Worm (Caenorhabditis elegans) whole organism, early embryonic: ENCODE results near the gene lury-1.

Experiments used
- B0310.2 ChIP-seq: sonication (generic microtip); optimal IDR thresholded peaks from 2 replicates; lab custom pipeline; 2016; ENCODE audit warnings: mild to moderate bottlenecking, missing genetic modification characterization, missing compliant biosample characterization
- F13C5.2 ChIP-seq: sonication (generic microtip); optimal IDR thresholded peaks from 2 replicates; lab custom pipeline; 2017; ENCODE audit warnings: mild to moderate bottlenecking, missing genetic modification characterization, inconsistent platforms, missing compliant biosample characterization
- aly-1 ChIP-seq: sonication (generic microtip); optimal IDR thresholded peaks from 2 replicates; lab custom pipeline; 2016; ENCODE audit warnings: missing genetic modification characterization, missing compliant biosample characterization
- ama-1 ChIP-seq: fragments of 150-350 bp; optimal IDR thresholded peaks from 2 replicates; lab custom pipeline; 2014
- ceh-13 ChIP-seq: fragments of 200-800 bp; sonication (Bioruptor generic); optimal IDR thresholded peaks from 2 replicates; lab custom pipeline; 2018; ENCODE audit warnings: mild to moderate bottlenecking, missing genetic modification characterization, missing compliant biosample characterization
- ceh-36 ChIP-seq: sonication (generic microtip); optimal IDR thresholded peaks from 2 replicates; lab custom pipeline; 2016; ENCODE audit warnings: missing genetic modification characterization, inconsistent platforms, missing compliant biosample characterization
- flt-1 ChIP-seq: fragments of 200-800 bp; sonication (Bioruptor generic); IDR thresholded peaks from 2 replicates; pipeline ENCODE4 v1.3.6; 2022; ENCODE audit warnings: missing genetic modification characterization, missing compliant biosample characterization
- hmbx-1 ChIP-seq: sonication (generic microtip); optimal IDR thresholded peaks from 2 replicates; lab custom pipeline; 2016; ENCODE audit warnings: mild to moderate bottlenecking, missing genetic modification characterization, missing compliant biosample characterization
- hmg-4 ChIP-seq: fragments of 200-800 bp; sonication (Bioruptor generic); optimal IDR thresholded peaks from 2 replicates; lab custom pipeline; 2018; ENCODE audit warnings: mild to moderate bottlenecking, missing genetic modification characterization, missing compliant biosample characterization
- hnd-1 ChIP-seq: sonication (generic microtip); optimal IDR thresholded peaks from 2 replicates; lab custom pipeline; 2016; ENCODE audit warnings: missing genetic modification characterization, missing compliant biosample characterization
- pes-1 ChIP-seq: fragments of 200-800 bp; sonication (Bioruptor generic); IDR thresholded peaks from 2 replicates; pipeline ENCODE4 v1.3.6; 2022; ENCODE audit warnings: missing genetic modification reagents, missing genetic modification characterization, missing compliant biosample characterization
- scrt-1 ChIP-seq: fragments of 200-800 bp; sonication (Bioruptor generic); IDR thresholded peaks from 2 replicates; pipeline ENCODE4 v1.3.6; 2022; ENCODE audit warnings: missing genetic modification characterization, missing compliant biosample characterization
- sea-1 ChIP-seq: fragments of 200-800 bp; sonication (Bioruptor generic); conservative IDR thresholded peaks from 2 replicates; pipeline ENCODE4 v1.3.6; 2022; ENCODE audit warnings: missing genetic modification characterization, missing compliant biosample characterization
- tra-4 ChIP-seq: sonication (generic microtip); optimal IDR thresholded peaks from 2 replicates; lab custom pipeline; 2017; ENCODE audit warnings: missing genetic modification characterization, missing compliant biosample characterization

DNA sequence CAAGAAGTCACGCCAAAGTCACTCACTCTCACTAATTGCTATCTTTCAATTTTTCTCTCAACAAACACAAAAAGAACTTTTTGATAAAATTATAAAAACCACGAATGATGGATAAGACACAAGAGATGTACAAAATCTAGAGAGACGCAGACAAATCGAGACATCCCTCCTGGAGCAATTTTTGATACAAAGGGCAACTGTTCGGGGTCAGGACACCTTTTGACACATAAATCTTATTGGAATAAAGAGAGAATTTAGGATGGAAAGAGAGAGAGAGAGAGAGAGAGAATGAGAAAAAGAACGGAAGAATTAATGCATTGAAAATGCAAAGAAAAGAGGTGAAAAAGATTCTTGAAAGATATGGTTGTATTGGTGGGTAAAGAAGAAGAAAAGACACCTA lies 49.1 kb upstream of the lury-1 start:
- TF ChIP-seq pes-1 (GFP tag; lab: Robert Waterston, UW) (no peak), ama-1 (lab: Kevin White, UChicago) (no peak), aly-1 (tag; lab: Kevin White, UChicago) (no peak), hnd-1 (tag; lab: Kevin White, UChicago) (no peak), sea-1 (GFP tag; lab: Robert Waterston, UW) (no peak), flt-1 (GFP tag; lab: Robert Waterston, UW) (no peak), hmbx-1 (tag; lab: Kevin White, UChicago) (no peak), ceh-13 (GFP tag; lab: Kevin White, UChicago) (no peak), B0310.2 (tag; lab: Kevin White, UChicago) (no peak), hmg-4 (GFP tag; lab: Kevin White, UChicago) (no peak), ceh-36 (tag; lab: Kevin White, UChicago) (no peak), F13C5.2 (tag; lab: Kevin White, UChicago) (no peak), scrt-1 (GFP tag; lab: Robert Waterston, UW) (no peak), tra-4 (tag; lab: Kevin White, UChicago) (no peak)
